Worm (Caenorhabditis elegans) whole organism, L2 larva: ENCODE measurements around the gene syg-1.

Experiments
- C34F6.9 ChIP-seq: fragments of 150-350 bp; optimal IDR thresholded peaks from 2 replicates; lab custom pipeline; 2014; ENCODE audit warnings: missing biosample characterization, missing genetic modification characterization
- F13H6.1 ChIP-seq: sonication (generic microtip); optimal IDR thresholded peaks from 2 replicates; lab custom pipeline; 2016; ENCODE audit warnings: missing genetic modification characterization, missing compliant biosample characterization
- R02D3.7 ChIP-seq: fragments of 150-350 bp; optimal IDR thresholded peaks from 2 replicates; lab custom pipeline; 2014; ENCODE audit warnings: missing biosample characterization, missing genetic modification characterization
- Y55F3AM.14 ChIP-seq: fragments of 200-800 bp; sonication (Bioruptor generic); optimal IDR thresholded peaks from 2 replicates; lab custom pipeline; 2018; ENCODE audit warnings: mild to moderate bottlenecking, missing genetic modification characterization, missing compliant biosample characterization
- ZK546.5 ChIP-seq: sonication (generic microtip); optimal IDR thresholded peaks from 2 replicates; lab custom pipeline; 2017; ENCODE audit warnings: missing biosample characterization, missing genetic modification characterization
- alr-1 ChIP-seq: fragments of 150-350 bp; optimal IDR thresholded peaks from 2 replicates; lab custom pipeline; 2014; ENCODE audit warnings: missing biosample characterization, missing genetic modification characterization
- aly-2 ChIP-seq: fragments of 150-350 bp; optimal IDR thresholded peaks from 2 replicates; lab custom pipeline; 2014; ENCODE audit warnings: missing biosample characterization, missing genetic modification characterization
- ama-1 ChIP-seq: fragments of 150-350 bp; optimal IDR thresholded peaks from 2 replicates; lab custom pipeline; 2018; ENCODE audit warnings: inconsistent platforms
- blmp-1 ChIP-seq: sonication (generic microtip); optimal IDR thresholded peaks from 2 replicates; lab custom pipeline; 2017; ENCODE audit warnings: missing genetic modification characterization, mild to moderate bottlenecking, missing compliant biosample characterization, antibody characterized with exemption, moderate library complexity; ENCODE audit not compliant: insufficient read depth
- ceh-16 ChIP-seq: fragments of 150-350 bp; optimal IDR thresholded peaks from 2 replicates; lab custom pipeline; 2014; ENCODE audit warnings: missing biosample characterization, missing genetic modification characterization
- ceh-82 ChIP-seq: fragments of 150-350 bp; optimal IDR thresholded peaks from 2 replicates; lab custom pipeline; 2014; ENCODE audit warnings: missing biosample characterization, missing genetic modification characterization
- dmd-4 ChIP-seq: sonication (generic microtip); optimal IDR thresholded peaks from 2 replicates; lab custom pipeline; 2017; ENCODE audit warnings: missing biosample characterization, missing genetic modification characterization
- egl-27 ChIP-seq: sonication (generic microtip); optimal IDR thresholded peaks from 3 replicates; lab custom pipeline; 2017; ENCODE audit warnings: missing biosample characterization, missing genetic modification reagents, missing genetic modification characterization
- elt-1 ChIP-seq: fragments of 150-350 bp; optimal IDR thresholded peaks from 2 replicates; lab custom pipeline; 2014; ENCODE audit warnings: missing biosample characterization, missing genetic modification characterization
- elt-3 ChIP-seq: sonication (generic microtip); optimal IDR thresholded peaks from 2 replicates; lab custom pipeline; 2017; ENCODE audit warnings: missing biosample characterization, missing genetic modification characterization
- gmeb-1 ChIP-seq: fragments of 150-350 bp; optimal IDR thresholded peaks from 2 replicates; lab custom pipeline; 2014; ENCODE audit warnings: missing biosample characterization, missing genetic modification characterization
- lsy-2 ChIP-seq, 2 experiments: fragments of 150-350 bp in 1 of 2; sonication (generic microtip) in 1 of 2; optimal IDR thresholded peaks; 2 replicates each; lab custom pipeline; 2014 to 2017; ENCODE audit warnings: missing biosample characterization in 2 of 2, missing genetic modification characterization in 2 of 2
- mab-5 ChIP-seq: fragments of 150-350 bp; optimal IDR thresholded peaks from 2 replicates; lab custom pipeline; 2014; ENCODE audit warnings: missing biosample characterization, missing genetic modification characterization
- mbf-1 ChIP-seq: sonication (generic microtip); optimal IDR thresholded peaks from 2 replicates; lab custom pipeline; 2017; ENCODE audit warnings: missing biosample characterization, missing genetic modification characterization
- mdl-1 ChIP-seq, 2 experiments: fragments of 150-350 bp in 1 of 2; sonication (generic microtip) in 1 of 2; optimal IDR thresholded peaks; 2 replicates each; lab custom pipeline; 2017; ENCODE audit warnings: missing biosample characterization in 2 of 2, missing genetic modification characterization in 2 of 2
- nhr-10 ChIP-seq: sonication (generic microtip); optimal IDR thresholded peaks from 2 replicates; lab custom pipeline; 2017; ENCODE audit warnings: missing biosample characterization, missing genetic modification characterization
- nhr-11 ChIP-seq: fragments of 150-350 bp; optimal IDR thresholded peaks from 2 replicates; lab custom pipeline; 2014; ENCODE audit warnings: missing biosample characterization, missing genetic modification characterization
- nhr-12 ChIP-seq: fragments of 150-350 bp; optimal IDR thresholded peaks from 2 replicates; lab custom pipeline; 2014; ENCODE audit warnings: missing biosample characterization, missing genetic modification characterization
- nhr-129 ChIP-seq: fragments of 150-350 bp; optimal IDR thresholded peaks from 2 replicates; lab custom pipeline; 2014; ENCODE audit warnings: missing biosample characterization, missing genetic modification characterization
- nhr-21 ChIP-seq: fragments of 150-350 bp; optimal IDR thresholded peaks from 2 replicates; lab custom pipeline; 2014; ENCODE audit warnings: missing biosample characterization, missing genetic modification characterization
- nhr-23 ChIP-seq: fragments of 150-350 bp; optimal IDR thresholded peaks from 2 replicates; lab custom pipeline; 2014; ENCODE audit warnings: missing biosample characterization, missing genetic modification reagents, missing genetic modification characterization
- nhr-237 ChIP-seq: fragments of 150-350 bp; optimal IDR thresholded peaks from 2 replicates; lab custom pipeline; 2014; ENCODE audit warnings: missing biosample characterization, missing genetic modification characterization
- nhr-25 ChIP-seq: fragments of 150-350 bp; sonication (generic microtip); optimal IDR thresholded peaks from 3 replicates; lab custom pipeline; 2014; ENCODE audit warnings: missing biosample characterization, missing genetic modification characterization
- nhr-6 ChIP-seq: fragments of 150-350 bp; optimal IDR thresholded peaks from 2 replicates; lab custom pipeline; 2014; ENCODE audit warnings: missing biosample characterization, missing genetic modification characterization
- nhr-77 ChIP-seq: fragments of 150-350 bp; optimal IDR thresholded peaks from 2 replicates; lab custom pipeline; 2014; ENCODE audit warnings: missing biosample characterization, missing genetic modification characterization
- peb-1 ChIP-seq: fragments of 150-350 bp; optimal IDR thresholded peaks from 2 replicates; lab custom pipeline; 2014; ENCODE audit warnings: missing biosample characterization, missing genetic modification characterization
- sem-4 ChIP-seq: fragments of 150-350 bp; optimal IDR thresholded peaks from 2 replicates; lab custom pipeline; 2014; ENCODE audit warnings: missing biosample characterization, missing genetic modification reagents, missing genetic modification characterization
- skn-1 ChIP-seq: sonication (generic microtip); optimal IDR thresholded peaks from 2 replicates; lab custom pipeline; 2017; ENCODE audit warnings: missing biosample characterization, missing genetic modification characterization
- sma-3 ChIP-seq: sonication (generic microtip); optimal IDR thresholded peaks from 2 replicates; lab custom pipeline; 2016; ENCODE audit warnings: missing genetic modification reagents, missing genetic modification characterization, missing compliant biosample characterization
- sma-9 ChIP-seq, 2 experiments: fragments of 150-350 bp in 1 of 2; sonication (generic microtip) in 1 of 2; optimal IDR thresholded peaks; 2 replicates each; lab custom pipeline; 2014 to 2016; ENCODE audit warnings: missing genetic modification characterization in 2 of 2, mild to moderate bottlenecking in 1 of 2, missing biosample characterization in 1 of 2, missing compliant biosample characterization in 1 of 2, missing genetic modification reagents in 1 of 2, moderate library complexity in 1 of 2
- snpc-4 ChIP-seq: fragments of 150-350 bp; optimal IDR thresholded peaks from 2 replicates; lab custom pipeline; 2014; ENCODE audit warnings: missing biosample characterization, missing genetic modification characterization
- unc-39 ChIP-seq: fragments of 150-350 bp; optimal IDR thresholded peaks from 2 replicates; lab custom pipeline; 2014; ENCODE audit warnings: missing biosample characterization, missing genetic modification characterization
- unc-55 ChIP-seq: fragments of 150-350 bp; sonication (generic microtip); optimal IDR thresholded peaks from 3 replicates; lab custom pipeline; 2014; ENCODE audit warnings: missing biosample characterization, missing genetic modification reagents, missing genetic modification characterization
- unc-62 ChIP-seq: fragments of 150-350 bp; optimal IDR thresholded peaks from 2 replicates; lab custom pipeline; 2014; ENCODE audit warnings: missing biosample characterization, missing genetic modification reagents, missing genetic modification characterization
- ztf-11 ChIP-seq: sonication (generic microtip); optimal IDR thresholded peaks from 2 replicates; lab custom pipeline; 2017; ENCODE audit warnings: missing biosample characterization, missing genetic modification characterization
- ztf-4 ChIP-seq: fragments of 150-350 bp; optimal IDR thresholded peaks from 2 replicates; lab custom pipeline; 2014; ENCODE audit warnings: missing biosample characterization, missing genetic modification characterization

The syg-1 gene

DNA sequence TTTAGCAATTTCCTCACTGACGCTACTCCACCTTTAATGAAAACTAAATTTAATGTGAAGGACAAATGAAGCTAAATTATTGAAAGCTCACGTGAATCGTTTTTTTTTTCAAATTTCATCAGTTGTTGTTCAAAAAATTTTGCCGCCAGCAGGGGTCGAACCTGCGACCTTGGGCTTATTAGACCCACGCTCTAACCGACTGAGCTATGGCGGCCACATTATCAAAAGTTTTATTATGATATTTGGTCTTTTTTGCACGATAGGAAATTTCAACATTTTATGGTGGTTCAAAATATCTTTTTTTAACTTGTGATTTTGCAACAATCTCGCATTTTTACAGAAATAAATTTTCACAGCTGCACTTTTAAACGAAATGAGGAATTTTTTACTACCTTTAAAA lies 11.0 kb upstream of the syg-1 start:
- TF ChIP-seq mab-5 (tag; lab: Kevin White, UChicago) (no peak), nhr-10 (tag; lab: Kevin White, UChicago) (no peak), nhr-25 (tag; lab: Kevin White, UChicago) (no peak), nhr-129 (tag; lab: Kevin White, UChicago) (no peak), unc-55 (no peak), snpc-4 (tag; lab: Kevin White, UChicago) (no peak), ztf-4 (no peak), nhr-23 (tag; lab: Kevin White, UChicago) (no peak), peb-1 (tag; lab: Kevin White, UChicago) (no peak), mdl-1 (tag; optimal IDR thresholded peaks at IDR 0.05; lab: Kevin White, UChicago) (no peak), F13H6.1 (tag; lab: Kevin White, UChicago) (no peak), elt-3 (tag; lab: Kevin White, UChicago) (no peak), elt-1 (tag; lab: Kevin White, UChicago) (no peak), nhr-6 (tag; lab: Kevin White, UChicago) (no peak), nhr-77 (tag; lab: Kevin White, UChicago) (no peak), egl-27 (tag; lab: Kevin White, UChicago) (no peak), unc-39 (tag; lab: Kevin White, UChicago) (no peak), nhr-237 (tag; lab: Kevin White, UChicago) (no peak), unc-62 (no peak)

DNA sequence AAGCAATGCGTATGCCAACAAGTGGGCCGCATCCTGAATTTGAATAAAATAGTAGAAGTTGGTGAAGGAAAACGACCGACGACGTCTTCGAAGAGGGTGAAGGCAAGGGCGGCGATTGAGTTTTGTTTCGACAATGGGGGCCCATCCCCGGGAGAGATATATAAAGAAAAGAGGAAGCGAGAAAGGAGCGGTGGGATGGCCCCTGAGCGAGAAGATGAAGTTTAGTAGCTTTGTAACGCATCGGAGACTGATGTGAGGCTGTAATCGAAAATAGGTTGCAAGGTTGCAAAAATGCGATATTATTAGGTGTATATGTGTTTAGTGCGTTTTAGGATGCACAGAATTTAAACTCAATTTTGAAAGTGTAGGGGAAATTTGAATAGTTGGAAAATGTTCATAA lies 7.5 kb upstream of the syg-1 start:
- no peak for TF ChIP-seq nhr-129 (tag; lab: Kevin White, UChicago)
- TF ChIP-seq alr-1 (tag; lab: Kevin White, UChicago), result no peak
- TF ChIP-seq nhr-11 (tag; lab: Kevin White, UChicago), result no peak
- no peak for TF ChIP-seq blmp-1
- TF ChIP-seq sma-3 (GFP tag; lab: Kevin White, UChicago), result no peak
- no peak for TF ChIP-seq elt-1 (tag; lab: Kevin White, UChicago)
- TF ChIP-seq sma-9 (GFP tag; optimal IDR thresholded peaks at IDR 0.05; lab: Kevin White, UChicago), result no peak
- no peak for TF ChIP-seq sma-9 (tag; optimal IDR thresholded peaks at IDR 0.05; lab: Kevin White, UChicago)
- no peak for TF ChIP-seq F13H6.1 (tag; lab: Kevin White, UChicago)
- TF ChIP-seq R02D3.7 (tag; lab: Kevin White, UChicago), result no peak
- no peak for TF ChIP-seq nhr-21 (tag; lab: Kevin White, UChicago)
- TF ChIP-seq nhr-25 (tag; lab: Kevin White, UChicago), result no peak
- no peak for TF ChIP-seq ztf-4
- no peak for TF ChIP-seq aly-2 (tag; lab: Kevin White, UChicago)
- TF ChIP-seq peb-1 (tag; lab: Kevin White, UChicago), result no peak
- TF ChIP-seq gmeb-1, result no peak
- no peak for TF ChIP-seq Y55F3AM.14 (GFP tag; lab: Kevin White, UChicago)
- TF ChIP-seq lsy-2 (tag; optimal IDR thresholded peaks at IDR 0.05; lab: Kevin White, UChicago), result no peak

DNA sequence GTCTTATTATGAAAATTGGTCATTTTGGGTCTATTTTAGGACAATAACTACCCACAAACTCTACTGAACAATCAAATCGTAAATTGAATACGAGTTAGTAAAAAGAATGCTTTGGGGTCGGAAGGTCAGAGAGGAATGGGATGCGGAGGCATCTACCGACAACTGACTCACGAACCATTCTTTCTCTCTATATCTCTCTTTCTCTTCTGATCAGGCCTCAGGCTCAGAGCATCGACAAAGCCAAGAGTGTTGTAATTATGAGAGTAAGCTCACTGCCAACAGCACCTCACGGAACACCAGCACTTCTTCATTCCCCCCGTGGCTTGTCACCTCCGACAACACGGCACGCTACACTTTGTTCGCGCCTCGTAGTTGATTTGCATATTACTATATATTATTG lies 5.3 kb upstream of the syg-1 start:
- TF ChIP-seq unc-55 (no peak), snpc-4 (tag; lab: Kevin White, UChicago) (no peak), nhr-11 (tag; lab: Kevin White, UChicago) (no peak), ceh-82 (tag; lab: Kevin White, UChicago) (no peak), sem-4 (tag; lab: Kevin White, UChicago) (no peak)

DNA sequence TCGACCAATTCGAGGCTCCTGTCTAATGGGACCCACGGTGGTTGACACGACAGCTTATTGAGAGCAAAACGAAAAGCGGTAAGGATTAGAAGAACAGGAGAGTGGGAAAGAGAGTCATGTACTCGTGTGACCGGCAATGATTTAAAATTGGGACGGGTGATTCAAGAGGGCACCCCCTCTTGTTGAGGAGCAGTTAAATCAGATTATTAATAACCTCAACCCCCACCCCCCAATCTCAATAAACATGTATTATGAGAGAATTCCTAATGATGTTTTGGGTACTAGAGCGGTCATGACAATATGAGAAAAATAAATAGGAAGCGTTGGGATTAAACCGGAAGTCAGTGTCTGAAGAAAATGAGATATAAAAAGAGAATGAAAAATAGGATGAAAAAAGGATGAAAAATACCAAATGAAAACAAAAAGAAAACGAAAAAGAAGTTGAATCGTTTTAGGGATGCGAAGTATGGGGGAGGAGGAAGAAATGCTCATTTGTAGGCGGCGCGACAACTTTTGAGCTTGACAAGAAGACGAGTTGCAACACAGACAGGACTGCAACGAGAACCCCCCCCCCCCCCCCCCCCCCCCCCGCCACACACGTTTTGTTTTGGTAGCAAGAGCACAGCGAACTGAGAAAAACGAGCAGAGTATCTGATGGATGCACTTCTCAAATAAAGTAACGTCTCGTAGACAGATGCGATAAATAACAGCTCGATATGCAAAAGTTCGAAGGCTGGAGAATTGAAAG lies 2.0 kb upstream of the syg-1 start:
- peak; percentile 13 for TF ChIP-seq unc-55
- no peak for TF ChIP-seq snpc-4 (tag; lab: Kevin White, UChicago)

DNA sequence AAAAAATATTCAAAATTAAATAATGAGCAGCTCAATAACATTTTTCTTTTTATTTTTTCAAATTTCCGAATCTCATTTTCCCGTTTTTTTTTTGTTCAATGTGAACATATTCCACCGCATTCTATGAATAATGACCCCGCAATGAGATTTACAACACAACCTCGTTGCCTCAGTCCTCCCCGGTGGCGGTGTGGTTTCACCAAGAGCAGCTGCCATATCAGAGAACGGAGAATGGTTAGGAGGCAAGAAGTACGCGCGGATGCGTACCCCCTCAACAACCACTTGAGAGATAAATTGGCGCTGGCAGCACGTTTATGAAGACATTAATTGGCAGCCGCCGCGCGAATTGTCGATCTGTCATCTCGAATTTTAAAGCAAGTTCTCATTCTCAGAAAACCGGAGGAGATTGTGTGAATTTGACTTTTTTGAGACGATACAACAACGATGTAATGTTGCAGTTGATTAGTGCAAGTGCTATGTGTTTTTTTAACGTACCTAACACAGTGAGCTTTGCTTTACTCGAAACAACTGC lies 1.4 kb downstream of the syg-1 start:
- no peak for TF ChIP-seq skn-1 (tag; lab: Kevin White, UChicago)
- TF ChIP-seq sem-4 (tag; lab: Kevin White, UChicago), result no peak
- TF ChIP-seq elt-1 (tag; lab: Kevin White, UChicago), result no peak
- TF ChIP-seq dmd-4, result no peak
- no peak for TF ChIP-seq nhr-12 (tag; lab: Kevin White, UChicago)
- TF ChIP-seq ztf-11 (tag; lab: Kevin White, UChicago), result no peak
- TF ChIP-seq C34F6.9 (tag; lab: Kevin White, UChicago), result no peak
- TF ChIP-seq ZK546.5, result no peak
- TF ChIP-seq ama-1, result no peak
- TF ChIP-seq unc-62, result no peak
- no peak for TF ChIP-seq mbf-1 (tag; lab: Kevin White, UChicago)
- no peak for TF ChIP-seq nhr-21 (tag; lab: Kevin White, UChicago)
- TF ChIP-seq unc-39 (tag; lab: Kevin White, UChicago), result no peak
- no peak for TF ChIP-seq ceh-16 (tag; lab: Kevin White, UChicago)
- TF ChIP-seq lsy-2 (tag; optimal IDR thresholded peaks at IDR 0.05; lab: Kevin White, UChicago), result no peak
